Fruit fly (Drosophila melanogaster): Measurements from ENCODE around the gene CG14811.
A peak's percentile ranks its signal among the peaks of the same experiment; 100 is the strongest.

Gene CG14811

DNA sequence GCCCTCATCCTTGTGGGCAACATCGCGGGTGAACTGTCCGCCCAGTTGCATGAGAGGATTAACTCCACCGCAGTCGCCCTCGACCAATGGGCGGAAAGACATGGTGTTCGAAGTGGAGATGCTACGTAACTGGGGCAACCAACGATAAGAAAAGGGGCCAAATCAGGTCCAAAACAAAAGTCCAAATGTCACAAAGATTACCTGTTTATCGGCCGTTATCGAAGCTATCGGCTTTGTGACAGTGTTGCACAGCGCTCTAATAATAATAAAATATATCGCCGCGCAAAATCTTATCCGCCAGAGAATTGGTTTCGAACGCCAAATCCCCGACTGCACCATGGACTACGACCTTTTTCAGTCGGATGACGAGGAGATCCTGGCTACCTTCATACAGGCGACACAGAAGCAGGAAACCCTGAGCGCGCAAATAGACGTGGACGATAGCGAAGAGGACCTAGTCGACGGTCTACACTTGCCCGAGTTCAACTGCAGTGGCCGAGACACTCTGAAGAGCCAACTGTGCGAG is 46.5 kb upstream of the CG14811 start, which contains the start of the genes CG14803 and Pex5 (continued):
- TF ChIP-seq YL-1 (GFP tag; optimal IDR thresholded peaks at IDR 0.05) (peak; percentile 79), Rfx (GFP tag; IDR thresholded peaks at IDR 0.05) (peak; percentile 37; the same call in 1 of the 2 replicates), CG7987 (GFP tag; optimal IDR thresholded peaks at IDR 0.05) (no peak), Ssrp (tag; optimal IDR thresholded peaks at IDR 0.05) (no peak), Dll (GFP tag; IDR thresholded peaks at IDR 0.05; ENCODE audit: partially characterized antibody) (peak; percentile 57; the same call in 2 of the 4 replicates), emc (GFP tag; optimal IDR thresholded peaks at IDR 0.05) (no peak), mld (GFP tag; IDR thresholded peaks at IDR 0.05; ENCODE audit: partially characterized antibody) (no peak), Elba2 (GFP tag; optimal IDR thresholded peaks at IDR 0.05) (peak; percentile 37), ci (GFP tag; IDR thresholded peaks at IDR 0.05) (no peak), Gug (GFP tag; IDR thresholded peaks at IDR 0.05) (no peak), CG16815 (GFP tag; optimal IDR thresholded peaks at IDR 0.05) (no peak), scrt (GFP tag; optimal IDR thresholded peaks at IDR 0.05) (no peak), ttk (GFP tag; IDR thresholded peaks at IDR 0.05) (no peak), unc-4 (GFP tag; IDR thresholded peaks at IDR 0.05; ENCODE audit: partially characterized antibody) (peak; percentile 65), CG16779 (GFP tag; IDR thresholded peaks at IDR 0.05) (no peak), wek (GFP tag; optimal IDR thresholded peaks at IDR 0.05) (no peak), CG32532 (GFP tag; IDR thresholded peaks at IDR 0.05) (no peak), CrebB (tag; optimal IDR thresholded peaks at IDR 0.05) (no peak), sisA (GFP tag; IDR thresholded peaks at IDR 0.05) (no peak), Hmx (GFP tag; optimal IDR thresholded peaks at IDR 0.05) (no peak), Bdp1 (GFP tag; optimal IDR thresholded peaks at IDR 0.05) (no peak), fd102C (GFP tag; optimal IDR thresholded peaks at IDR 0.05) (no peak)

DNA sequence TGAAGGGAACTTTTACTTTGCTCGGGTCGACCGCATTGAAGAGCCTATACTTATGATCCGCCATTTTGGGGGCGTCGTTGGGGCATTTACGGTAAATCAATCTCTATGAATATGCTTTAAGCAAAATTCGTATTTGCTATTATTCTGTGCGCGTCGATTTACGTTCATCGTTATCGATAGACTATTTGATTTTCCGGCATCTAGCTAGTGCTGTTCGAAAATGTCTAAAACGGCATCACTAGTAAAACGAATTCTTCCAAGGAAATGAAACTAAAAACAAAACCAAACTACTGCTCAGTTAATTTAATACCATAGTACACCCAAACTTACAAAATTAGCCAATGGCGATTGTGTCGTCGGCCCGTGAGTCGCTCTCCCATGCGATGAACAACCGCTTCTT is 43.5 kb upstream of the CG14811 start, which contains the start of the genes Gcna and MED18:
Gcna (minus strand) TSS at position 163 of the 400 bp plus-strand sequence.
MED18 (plus strand) TSS at position 237 of the 400 bp plus-strand sequence.
- TF ChIP-seq MBD-R2 (GFP tag; IDR thresholded peaks at IDR 0.05) (peak; percentile 66), pzg (GFP tag; optimal IDR thresholded peaks at IDR 0.05) (peak; percentile 41), CG6791 (GFP tag; IDR thresholded peaks at IDR 0.05; ENCODE audit: partially characterized antibody) (peak; percentile 46; the same call in 1 of the 3 replicates), Med (GFP tag) (peak; percentile 8), stwl (tag; optimal IDR thresholded peaks at IDR 0.05) (peak; percentile 12), CG13296 (GFP tag; optimal IDR thresholded peaks at IDR 0.05) (no peak), hkb (optimal IDR thresholded peaks at IDR 0.05) (no peak), hkb (GFP tag; IDR thresholded peaks at IDR 0.05) (no peak), CG13287 (GFP tag; IDR thresholded peaks at IDR 0.05; ENCODE audit: partially characterized antibody) (peak; percentile 55; the same call in 1 of the 2 replicates), Sry-β (GFP tag; optimal IDR thresholded peaks at IDR 0.05) (peak; percentile 90), Dp (GFP tag; optimal IDR thresholded peaks at IDR 0.05) (peak; percentile 71), zen2 (GFP tag; IDR thresholded peaks at IDR 0.05; ENCODE audit: partially characterized antibody) (0 out of 3 replicates have a peak, but pooled peaks have one; percentile 22), CG34224 (GFP tag; IDR thresholded peaks at IDR 0.05; ENCODE audit: partially characterized antibody) (peak; percentile 56; the same call in 2 of the 3 replicates), BEAF-32 (GFP tag; optimal IDR thresholded peaks at IDR 0.05) (peak; percentile 23), CG6254 (GFP tag; optimal IDR thresholded peaks at IDR 0.05) (no peak), Bgb (GFP tag; IDR thresholded peaks at IDR 0.05; ENCODE audit: partially characterized antibody) (peak; percentile 25; the same call in 1 of the 2 replicates), E2f1 (GFP tag; IDR thresholded peaks at IDR 0.05) (no peak), unc-4 (GFP tag; IDR thresholded peaks at IDR 0.05; ENCODE audit: partially characterized antibody) (peak; percentile 50; the same call in 1 of the 2 replicates), hbn (GFP tag; IDR thresholded peaks at IDR 0.05; ENCODE audit: partially characterized antibody) (peak; percentile 29; the same call in 1 of the 2 replicates), CG1602 (GFP tag; optimal IDR thresholded peaks at IDR 0.05) (no peak), Dref (GFP tag; IDR thresholded peaks at IDR 0.05) (peak; percentile 75), HLH4C (GFP tag; IDR thresholded peaks at IDR 0.05; ENCODE audit: partially characterized antibody) (peak; percentile 31; the same call in 1 of the 3 replicates), crp (GFP tag; optimal IDR thresholded peaks at IDR 0.05) (no peak), CG10267 (tag; optimal IDR thresholded peaks at IDR 0.05) (peak; percentile 24), Sox102F (GFP tag; optimal IDR thresholded peaks at IDR 0.05) (no peak), sna (GFP tag; IDR thresholded peaks at IDR 0.05; ENCODE audit: partially characterized antibody) (0 out of 2 replicates have a peak, but pooled peaks have one; percentile 37), gfzf (GFP tag; optimal IDR thresholded peaks at IDR 0.05) (peak; percentile 3)
